Fruit fly (Drosophila melanogaster) whole organism: Measurements from ENCODE around the gene Nf1.

Experiments used
- CG8478 ChIP-seq: fragments of >200 bp; optimal IDR thresholded peaks from 2 replicates; lab custom pipeline; 2018; ENCODE audit warnings: inconsistent platforms
- Dll ChIP-seq: fragments of >200 bp; optimal IDR thresholded peaks from 2 replicates; lab custom pipeline; 2017
- EcR ChIP-seq, 2 experiments: fragments of >200 bp; optimal IDR thresholded peaks; 2 replicates each; lab custom pipeline; 2017; ENCODE audit warnings: missing biosample characterization in 2 of 2, missing genetic modification characterization in 2 of 2, missing genetic modification reagents in 2 of 2
- pan ChIP-seq: fragments of >200 bp; optimal IDR thresholded peaks from 2 replicates; lab custom pipeline; 2017
- psq ChIP-seq: fragments of >200 bp; optimal IDR thresholded peaks from 2 replicates; lab custom pipeline; 2017
- usp ChIP-seq: fragments of >200 bp; optimal IDR thresholded peaks from 2 replicates; lab custom pipeline; 2017; ENCODE audit warnings: missing biosample characterization, missing genetic modification characterization, mixed read lengths

- TF ChIP-seq psq (lab: Kevin White, UChicago) (no peak), usp (GFP tag; lab: Kevin White, UChicago) (no peak), EcR (GFP tag; optimal IDR thresholded peaks at IDR 0.05; lab: Kevin White, UChicago) (no peak), CG8478 (lab: Kevin White, UChicago) (no peak), Dll (lab: Kevin White, UChicago) (no peak), pan (no peak)
Observed at dm6 chr3R:26012288-26012687, 29.5 kb downstream of the Nf1 start.
